Worm (Caenorhabditis elegans) whole organism, L3 larva: Measurements from ENCODE around the gene C10A4.10.

Experiments used
- ZK546.5 ChIP-seq: sonication (generic microtip); optimal IDR thresholded peaks from 2 replicates; lab custom pipeline; 2017; ENCODE audit warnings: missing biosample characterization, missing genetic modification characterization
- aly-2 ChIP-seq: fragments of 150-350 bp; optimal IDR thresholded peaks from 2 replicates; lab custom pipeline; 2014; ENCODE audit warnings: missing biosample characterization, missing genetic modification characterization
- ama-1 ChIP-seq: fragments of 150-350 bp; optimal IDR thresholded peaks from 2 replicates; lab custom pipeline; 2018
- ceh-16 ChIP-seq: sonication (generic microtip); optimal IDR thresholded peaks from 2 replicates; lab custom pipeline; 2017; ENCODE audit warnings: missing biosample characterization, missing genetic modification characterization
- ceh-28 ChIP-seq: fragments of 150-350 bp; optimal IDR thresholded peaks from 2 replicates; lab custom pipeline; 2014; ENCODE audit warnings: missing biosample characterization, missing genetic modification reagents, missing genetic modification characterization
- daf-12 ChIP-seq: fragments of 150-350 bp; optimal IDR thresholded peaks from 2 replicates; lab custom pipeline; 2014; ENCODE audit warnings: missing biosample characterization, missing genetic modification reagents, missing genetic modification characterization
- egl-27 ChIP-seq: sonication (generic microtip); optimal IDR thresholded peaks from 4 replicates; lab custom pipeline; 2017; ENCODE audit warnings: missing biosample characterization, missing genetic modification reagents, missing genetic modification characterization
- egl-5 ChIP-seq: fragments of 150-350 bp; optimal IDR thresholded peaks from 2 replicates; lab custom pipeline; 2017; ENCODE audit warnings: missing biosample characterization, missing genetic modification reagents, missing genetic modification characterization, inconsistent platforms
- elt-1 ChIP-seq: fragments of 150-350 bp; optimal IDR thresholded peaks from 2 replicates; lab custom pipeline; 2014; ENCODE audit warnings: missing biosample characterization, missing genetic modification characterization
- elt-2 ChIP-seq: sonication (generic microtip); optimal IDR thresholded peaks from 2 replicates; lab custom pipeline; 2016; ENCODE audit warnings: missing genetic modification reagents, mild to moderate bottlenecking, missing genetic modification characterization, missing compliant biosample characterization
- elt-3 ChIP-seq, 3 experiments: fragments of 150-350 bp in 1 of 3; sonication (generic microtip) in 2 of 3; optimal IDR thresholded peaks; 2 replicates in 2 of 3; 4 replicates in 1 of 3; lab custom pipeline; 2014 to 2017; ENCODE audit warnings: missing biosample characterization in 3 of 3, missing genetic modification characterization in 3 of 3
- eor-1 ChIP-seq, 2 experiments: fragments of 150-350 bp; optimal IDR thresholded peaks; 2 replicates each; lab custom pipeline; 2014 to 2018; ENCODE audit warnings: missing biosample characterization in 2 of 2, missing genetic modification characterization in 2 of 2
- fkh-10 ChIP-seq: sonication (generic microtip); optimal IDR thresholded peaks from 2 replicates; lab custom pipeline; 2017; ENCODE audit warnings: missing biosample characterization, missing genetic modification reagents, missing genetic modification characterization
- fkh-2 ChIP-seq: fragments of 150-350 bp; optimal IDR thresholded peaks from 2 replicates; lab custom pipeline; 2014; ENCODE audit warnings: missing biosample characterization, missing genetic modification reagents, missing genetic modification characterization
- fos-1 ChIP-seq: fragments of 150-350 bp; optimal IDR thresholded peaks from 2 replicates; lab custom pipeline; 2014; ENCODE audit warnings: missing biosample characterization, missing genetic modification characterization
- hmg-11 ChIP-seq: sonication (generic microtip); optimal IDR thresholded peaks from 2 replicates; lab custom pipeline; 2016; ENCODE audit warnings: missing genetic modification characterization, missing compliant biosample characterization
- jun-1 ChIP-seq: fragments of 150-350 bp; optimal IDR thresholded peaks from 2 replicates; lab custom pipeline; 2014; ENCODE audit warnings: missing biosample characterization, missing genetic modification reagents, missing genetic modification characterization
- lin-15B ChIP-seq: fragments of 150-350 bp; optimal IDR thresholded peaks from 2 replicates; lab custom pipeline; 2014; ENCODE audit warnings: missing biosample characterization, missing genetic modification characterization
- lin-39 ChIP-seq: fragments of 150-350 bp; optimal IDR thresholded peaks from 2 replicates; lab custom pipeline; 2018; ENCODE audit warnings: missing biosample characterization, missing genetic modification reagents, missing genetic modification characterization
- mdl-1 ChIP-seq: fragments of 150-350 bp; optimal IDR thresholded peaks from 2 replicates; lab custom pipeline; 2014; ENCODE audit warnings: missing biosample characterization, missing genetic modification characterization
- nhr-11 ChIP-seq: fragments of 150-350 bp; optimal IDR thresholded peaks from 2 replicates; lab custom pipeline; 2014; ENCODE audit warnings: missing biosample characterization, missing genetic modification characterization
- nhr-12 ChIP-seq: fragments of 150-350 bp; optimal IDR thresholded peaks from 2 replicates; lab custom pipeline; 2014; ENCODE audit warnings: missing biosample characterization, missing genetic modification characterization
- nhr-23 ChIP-seq: fragments of 150-350 bp; optimal IDR thresholded peaks from 2 replicates; lab custom pipeline; 2014; ENCODE audit warnings: missing biosample characterization, missing genetic modification reagents, missing genetic modification characterization
- nhr-237 ChIP-seq: fragments of 150-350 bp; optimal IDR thresholded peaks from 2 replicates; lab custom pipeline; 2014; ENCODE audit warnings: missing biosample characterization, missing genetic modification characterization
- nhr-25 ChIP-seq: sonication (generic microtip); optimal IDR thresholded peaks from 2 replicates; lab custom pipeline; 2017; ENCODE audit warnings: missing biosample characterization, missing genetic modification characterization
- nhr-28 ChIP-seq: fragments of 150-350 bp; optimal IDR thresholded peaks from 2 replicates; lab custom pipeline; 2014; ENCODE audit warnings: missing biosample characterization, missing genetic modification characterization
- nhr-43 ChIP-seq: sonication (generic microtip); optimal IDR thresholded peaks from 2 replicates; lab custom pipeline; 2016; ENCODE audit warnings: mild to moderate bottlenecking, missing genetic modification characterization, missing compliant biosample characterization; ENCODE audit not compliant: poor library complexity, severe bottlenecking
- nhr-76 ChIP-seq: fragments of 150-350 bp; sonication (generic microtip); optimal IDR thresholded peaks from 5 replicates; lab custom pipeline; 2014; ENCODE audit warnings: missing biosample characterization, missing genetic modification characterization
- nhr-77 ChIP-seq: fragments of 150-350 bp; optimal IDR thresholded peaks from 2 replicates; lab custom pipeline; 2014; ENCODE audit warnings: missing biosample characterization, missing genetic modification characterization
- pha-4 ChIP-seq: fragments of 150-350 bp; optimal IDR thresholded peaks from 2 replicates; lab custom pipeline; 2014; ENCODE audit warnings: missing biosample characterization, missing genetic modification reagents, missing genetic modification characterization
- pqm-1 ChIP-seq: fragments of 150-350 bp; optimal IDR thresholded peaks from 2 replicates; lab custom pipeline; 2017; ENCODE audit warnings: missing biosample characterization, missing genetic modification characterization, inconsistent platforms
- skn-1 ChIP-seq: fragments of 150-350 bp; optimal IDR thresholded peaks from 2 replicates; lab custom pipeline; 2014; ENCODE audit warnings: missing biosample characterization, missing genetic modification characterization
- snpc-4 ChIP-seq: fragments of 150-350 bp; optimal IDR thresholded peaks from 2 replicates; lab custom pipeline; 2014; ENCODE audit warnings: missing biosample characterization, missing genetic modification characterization
- tbx-2 ChIP-seq: sonication (generic microtip); optimal IDR thresholded peaks from 2 replicates; lab custom pipeline; 2016; ENCODE audit warnings: mild to moderate bottlenecking, missing genetic modification characterization, missing compliant biosample characterization
- unc-39 ChIP-seq: sonication (generic microtip); optimal IDR thresholded peaks from 4 replicates; lab custom pipeline; 2017; ENCODE audit warnings: missing biosample characterization, missing genetic modification characterization
- unc-62 ChIP-seq: fragments of 150-350 bp; sonication (generic microtip); optimal IDR thresholded peaks from 4 replicates; lab custom pipeline; 2014; ENCODE audit warnings: missing biosample characterization, missing genetic modification reagents, missing genetic modification characterization
- zag-1 ChIP-seq: fragments of 150-350 bp; optimal IDR thresholded peaks from 2 replicates; lab custom pipeline; 2014; ENCODE audit warnings: missing biosample characterization, missing genetic modification characterization
- ztf-11 ChIP-seq: fragments of 150-350 bp; optimal IDR thresholded peaks from 2 replicates; lab custom pipeline; 2014; ENCODE audit warnings: missing biosample characterization, missing genetic modification characterization

C10A4.10 gene

ce11 chrX:7416082-7416481, 17.4 kb downstream of the C10A4.10 start, which contains the start of gene C10A4.1:
Gene C10A4.1 (plus strand): TSS chrX:7416382.
- TF ChIP-seq nhr-23 (tag; lab: Kevin White, UChicago) = no peak
- no peak for TF ChIP-seq pha-4 (tag; lab: Kevin White, UChicago)
- TF ChIP-seq nhr-25 (tag; lab: Kevin White, UChicago) = no peak
- TF ChIP-seq nhr-76 (tag; lab: Kevin White, UChicago) = no peak
- TF ChIP-seq pqm-1 = no peak
- no peak for TF ChIP-seq nhr-12 (tag; lab: Kevin White, UChicago)
- no peak for TF ChIP-seq nhr-28 (tag; lab: Kevin White, UChicago)
- TF ChIP-seq ZK546.5 (tag; lab: Kevin White, UChicago) = no peak

ce11 chrX:7420571-7420970, 21.9 kb downstream of the C10A4.10 start, which contains the start of gene C10A4.9:
Gene C10A4.9 (plus strand): TSS chrX:7420871.
- TF ChIP-seq egl-5 (tag; lab: Kevin White, UChicago) = no peak
- no peak for TF ChIP-seq daf-12
- no peak for TF ChIP-seq mdl-1 (tag; lab: Kevin White, UChicago)
- TF ChIP-seq pha-4 (tag; lab: Kevin White, UChicago) = no peak
- TF ChIP-seq nhr-43 (tag; lab: Kevin White, UChicago) = no peak
- TF ChIP-seq ceh-28 (tag; lab: Kevin White, UChicago) = no peak
- no peak for TF ChIP-seq unc-39 (tag; lab: Kevin White, UChicago)
- TF ChIP-seq elt-2 = no peak
- TF ChIP-seq lin-15B (tag; lab: Kevin White, UChicago) = no peak
- no peak for TF ChIP-seq nhr-28 (tag; lab: Kevin White, UChicago)
- no peak for TF ChIP-seq ztf-11
- TF ChIP-seq fos-1 (tag; lab: Kevin White, UChicago) = no peak
- no peak for TF ChIP-seq egl-27 (tag; lab: Kevin White, UChicago)
- no peak for TF ChIP-seq nhr-237 (tag; lab: Kevin White, UChicago)
- TF ChIP-seq ama-1 (lab: Kevin White, UChicago) = no peak
- no peak for TF ChIP-seq eor-1 (tag; optimal IDR thresholded peaks at IDR 0.05; lab: Kevin White, UChicago)
- TF ChIP-seq jun-1 (tag; lab: Kevin White, UChicago) = no peak

- TF ChIP-seq nhr-77 (tag; lab: Kevin White, UChicago) (no peak), tbx-2 (no peak), ceh-16 (no peak), snpc-4 (tag; lab: Kevin White, UChicago) (no peak), nhr-11 (tag; lab: Kevin White, UChicago) (no peak)
Observed at ce11 chrX:7424813-7425212, 26.1 kb downstream of the C10A4.10 start, which contains the start of gene mnm-2. Gene mnm-2 (minus strand): TSS chrX:7424913.

- TF ChIP-seq pha-4 (tag; lab: Kevin White, UChicago) (no peak), nhr-25 (tag; lab: Kevin White, UChicago) (peak; percentile 54), hmg-11 (tag; lab: Kevin White, UChicago) (peak; percentile 31), nhr-23 (tag; lab: Kevin White, UChicago) (peak; percentile 20), unc-62 (GFP tag; lab: Kevin White, UChicago) (no peak)
Observed at ce11 chrX:7430483-7430882, 31.8 kb downstream of the C10A4.10 start.

- no peak for TF ChIP-seq egl-5 (tag; lab: Kevin White, UChicago)
- no peak for TF ChIP-seq lin-39 (tag; lab: Kevin White, UChicago)
- no peak for TF ChIP-seq aly-2 (tag; lab: Kevin White, UChicago)
- no peak for TF ChIP-seq nhr-11 (tag; lab: Kevin White, UChicago)
- TF ChIP-seq fkh-2 = no peak
- no peak for TF ChIP-seq hmg-11 (tag; lab: Kevin White, UChicago)
- no peak for TF ChIP-seq elt-3 (tag; optimal IDR thresholded peaks at IDR 0.05; lab: Kevin White, UChicago)
- no peak for TF ChIP-seq egl-27 (tag; lab: Kevin White, UChicago)
- TF ChIP-seq pha-4 (tag; lab: Kevin White, UChicago) = no peak
- TF ChIP-seq pqm-1 = no peak
- no peak for TF ChIP-seq mdl-1 (tag; lab: Kevin White, UChicago)
- no peak for TF ChIP-seq unc-62 (GFP tag; lab: Kevin White, UChicago)
- TF ChIP-seq fkh-10 = no peak
- TF ChIP-seq elt-1 (tag; lab: Kevin White, UChicago) = no peak
- no peak for TF ChIP-seq nhr-12 (tag; lab: Kevin White, UChicago)
- no peak for TF ChIP-seq eor-1 (tag; optimal IDR thresholded peaks at IDR 0.05; lab: Kevin White, UChicago)
- no peak for TF ChIP-seq skn-1 (tag; lab: Kevin White, UChicago)
- TF ChIP-seq fos-1 (tag; lab: Kevin White, UChicago) = no peak
- no peak for TF ChIP-seq zag-1
- no peak for TF ChIP-seq elt-2
Observed at ce11 chrX:7431165-7431564, 32.5 kb downstream of the C10A4.10 start, which contains the start of gene clc-2. Gene clc-2 (plus strand): TSS chrX:7431465.
